Fruit fly (Drosophila melanogaster): ENCODE results near the gene GstD1.

dm6 chr3R:12379708-12380107 lies 10.6 kb upstream of the GstD1 start, which contains the start of gene GstD8:
- TF ChIP-seq N (GFP tag; optimal IDR thresholded peaks at IDR 0.05) (no peak), CrebA (GFP tag; optimal IDR thresholded peaks at IDR 0.05; ENCODE audit: borderline replicate concordance) (no peak), Dfd (GFP tag; optimal IDR thresholded peaks at IDR 0.05) (no peak)

All from whole organism, wandering third instar larva.